Fruit fly (Drosophila melanogaster) whole organism, adult: ENCODE results near the gene Obp99a.

Experiments used
- CG14711 ChIP-seq: fragments of 200-800 bp; sonication (Bioruptor generic); optimal IDR thresholded peaks from 2 replicates; lab custom pipeline; 2018; ENCODE audit warnings: missing biosample characterization, mild to moderate bottlenecking, missing genetic modification characterization, moderate library complexity
- bab1 ChIP-seq: fragments of 200-800 bp; sonication (Bioruptor generic); optimal IDR thresholded peaks from 3 replicates; lab custom pipeline; 2019; ENCODE audit warnings: missing biosample characterization, mild to moderate bottlenecking, missing genetic modification characterization, moderate library complexity
- cnc ChIP-seq, 2 experiments: fragments of >200 bp; optimal IDR thresholded peaks; 2 replicates each; lab custom pipeline; 2017
- tj ChIP-seq: fragments of 200-800 bp; sonication (Bioruptor generic); optimal IDR thresholded peaks from 3 replicates; lab custom pipeline; 2017; ENCODE audit warnings: missing biosample characterization, mild to moderate bottlenecking, missing genetic modification characterization, moderate library complexity

DNA sequence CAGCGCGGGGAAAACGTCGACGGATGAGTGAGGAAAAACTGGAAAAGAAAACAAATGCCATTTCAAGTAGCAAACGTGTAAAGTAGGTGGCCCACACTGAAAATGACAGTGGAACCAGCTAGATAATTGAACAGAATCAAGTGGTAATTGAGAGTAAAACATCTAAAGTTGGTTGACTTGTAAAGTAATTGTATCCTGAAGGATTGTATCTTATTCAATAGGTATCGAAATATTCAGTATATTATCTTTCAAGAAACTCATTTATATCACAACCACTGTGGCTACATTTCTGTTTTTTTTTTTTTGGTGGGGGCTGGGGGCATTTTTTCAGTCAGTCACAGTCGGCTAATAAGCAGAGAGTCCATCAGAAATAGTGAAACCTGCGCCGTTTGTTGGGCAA, 27.8 kb downstream of the Obp99a start:
- TF ChIP-seq bab1 (GFP tag; lab: Kevin White, UChicago) (no peak), CG14711 (no peak), tj (GFP tag; lab: Kevin White, UChicago) (no peak), cnc (optimal IDR thresholded peaks at IDR 0.05; lab: Kevin White, UChicago) (no peak)
